Worm (Caenorhabditis elegans) whole organism, L4 larva: Measurements from ENCODE around the gene Y7A5A.5.
A peak's percentile ranks its signal among the peaks of the same experiment; 100 is the strongest.

Source experiments
- F10B5.3 ChIP-seq: sonication (generic microtip); optimal IDR thresholded peaks from 2 replicates; lab custom pipeline; 2016; ENCODE audit warnings: mild to moderate bottlenecking, missing genetic modification characterization, missing compliant biosample characterization
- T20F7.1 ChIP-seq: fragments of 200-800 bp; sonication (Bioruptor generic); optimal IDR thresholded peaks from 2 replicates; lab custom pipeline; 2018; ENCODE audit warnings: mild to moderate bottlenecking, missing genetic modification characterization, missing compliant biosample characterization
- aha-1 ChIP-seq: fragments of 150-350 bp; peaks from one replicate; lab custom pipeline; 2014; ENCODE audit warnings: missing biosample characterization, missing genetic modification characterization
- ceh-28 ChIP-seq: fragments of 150-350 bp; optimal IDR thresholded peaks from 2 replicates; lab custom pipeline; 2014; ENCODE audit warnings: missing biosample characterization, missing genetic modification reagents, missing genetic modification characterization
- ceh-32 ChIP-seq: sonication (generic microtip); optimal IDR thresholded peaks from 2 replicates; lab custom pipeline; 2016; ENCODE audit warnings: mild to moderate bottlenecking, missing genetic modification characterization, missing compliant biosample characterization; ENCODE audit not compliant: poor library complexity
- ces-1 ChIP-seq: fragments of 150-350 bp; sonication (generic microtip); optimal IDR thresholded peaks from 4 replicates; lab custom pipeline; 2014; ENCODE audit warnings: missing biosample characterization, missing genetic modification reagents, missing genetic modification characterization
- daf-16 ChIP-seq, 3 experiments: sonication (generic microtip); optimal IDR thresholded peaks; 2 replicates each; lab custom pipeline; 2016 to 2017; ENCODE audit warnings: missing genetic modification characterization in 3 of 3, missing genetic modification reagents in 3 of 3, mild to moderate bottlenecking in 2 of 3, missing compliant biosample characterization in 2 of 3, missing biosample characterization in 1 of 3, moderate library complexity in 1 of 3
- dmd-8 ChIP-seq: fragments of 200-800 bp; sonication (Bioruptor generic); IDR thresholded peaks from 2 replicates; pipeline ENCODE4 v1.3.6; 2022; ENCODE audit warnings: missing genetic modification characterization, missing compliant biosample characterization
- dve-1 ChIP-seq: sonication (generic microtip); optimal IDR thresholded peaks from 2 replicates; lab custom pipeline; 2017; ENCODE audit warnings: antibody characterized with exemption, mild to moderate bottlenecking, missing genetic modification characterization, missing compliant biosample characterization; ENCODE audit not compliant: insufficient read depth
- fkh-10 ChIP-seq: fragments of 150-350 bp; optimal IDR thresholded peaks from 2 replicates; lab custom pipeline; 2014; ENCODE audit warnings: missing biosample characterization, missing genetic modification reagents, missing genetic modification characterization
- gei-8 ChIP-seq: fragments of 200-800 bp; sonication (Bioruptor generic); optimal IDR thresholded peaks from 2 replicates; lab custom pipeline; 2018; ENCODE audit warnings: mild to moderate bottlenecking, missing genetic modification characterization, missing compliant biosample characterization
- hif-1 ChIP-seq, 2 experiments: sonication (generic microtip); optimal IDR thresholded peaks; 2 replicates each; lab custom pipeline; 2016 to 2017; ENCODE audit warnings: missing compliant biosample characterization in 2 of 2, missing genetic modification characterization in 2 of 2, missing genetic modification reagents in 2 of 2, missing genotype in 2 of 2, mild to moderate bottlenecking in 1 of 2
- hlh-11 ChIP-seq: fragments of 200-800 bp; sonication (Bioruptor generic); optimal IDR thresholded peaks from 2 replicates; lab custom pipeline; 2018; ENCODE audit warnings: mild to moderate bottlenecking, missing genetic modification characterization, missing compliant biosample characterization
- lim-7 ChIP-seq: fragments of 200-800 bp; sonication (Bioruptor generic); IDR thresholded peaks from 2 replicates; pipeline ENCODE4 v1.3.6; 2022; ENCODE audit warnings: missing genetic modification characterization, missing compliant biosample characterization
- lin-29 ChIP-seq: fragments of 200-800 bp; sonication (Bioruptor generic); IDR thresholded peaks from 2 replicates; pipeline ENCODE4 v1.3.6; 2022; ENCODE audit warnings: missing genetic modification reagents, missing genetic modification characterization, missing compliant biosample characterization
- mep-1 ChIP-seq: fragments of 150-350 bp; sonication (generic microtip); optimal IDR thresholded peaks from 3 replicates; lab custom pipeline; 2014; ENCODE audit warnings: missing biosample characterization, missing genetic modification characterization
- mes-2 ChIP-seq: sonication (generic microtip); optimal IDR thresholded peaks from 2 replicates; lab custom pipeline; 2016; ENCODE audit warnings: missing genotype, mild to moderate bottlenecking, missing genetic modification characterization, missing compliant biosample characterization; ENCODE audit not compliant: poor library complexity, severe bottlenecking
- mxl-2 ChIP-seq: fragments of 200-800 bp; sonication (Bioruptor generic); conservative IDR thresholded peaks from 2 replicates; pipeline ENCODE4 v1.3.6; 2022; ENCODE audit warnings: missing genetic modification reagents, missing genetic modification characterization, missing compliant biosample characterization
- mxl-3 ChIP-seq: fragments of 200-800 bp; sonication (Bioruptor generic); optimal IDR thresholded peaks from 2 replicates; lab custom pipeline; 2018; ENCODE audit warnings: mild to moderate bottlenecking, missing genetic modification characterization, missing compliant biosample characterization
- nhr-102 ChIP-seq: sonication (generic microtip); optimal IDR thresholded peaks from 2 replicates; lab custom pipeline; 2016; ENCODE audit warnings: mild to moderate bottlenecking, missing genetic modification characterization, moderate library complexity, missing compliant biosample characterization
- nhr-25 ChIP-seq: sonication (generic microtip); optimal IDR thresholded peaks from 2 replicates; lab custom pipeline; 2017; ENCODE audit warnings: missing genetic modification characterization, mild to moderate bottlenecking, missing compliant biosample characterization, antibody characterized with exemption, moderate library complexity, borderline replicate concordance; ENCODE audit not compliant: insufficient read depth
- nhr-28 ChIP-seq: fragments of 150-350 bp; optimal IDR thresholded peaks from 2 replicates; lab custom pipeline; 2014; ENCODE audit warnings: missing biosample characterization, missing genetic modification characterization
- nhr-77 ChIP-seq: fragments of 150-350 bp; optimal IDR thresholded peaks from 2 replicates; lab custom pipeline; 2014; ENCODE audit warnings: missing biosample characterization, missing genetic modification characterization
- pqm-1 ChIP-seq: sonication (generic microtip); optimal IDR thresholded peaks from 2 replicates; lab custom pipeline; 2017; ENCODE audit warnings: missing biosample characterization, missing genetic modification characterization
- rbr-2 ChIP-seq: sonication (generic microtip); optimal IDR thresholded peaks from 2 replicates; lab custom pipeline; 2016; ENCODE audit warnings: missing genotype, missing genetic modification characterization, missing compliant biosample characterization
- set-16 ChIP-seq: fragments of 200-800 bp; sonication (Bioruptor generic); IDR thresholded peaks from 2 replicates; pipeline ENCODE4 v1.3.6; 2022; ENCODE audit warnings: missing genetic modification reagents, missing genetic modification characterization, missing compliant biosample characterization
- tra-1 ChIP-seq: fragments of 200-800 bp; sonication (Bioruptor generic); IDR thresholded peaks from 2 replicates; pipeline ENCODE4 v1.3.6; 2022; ENCODE audit warnings: missing genetic modification reagents, missing genetic modification characterization, missing compliant biosample characterization
- unc-39 ChIP-seq: sonication (generic microtip); optimal IDR thresholded peaks from 2 replicates; lab custom pipeline; 2017; ENCODE audit warnings: missing biosample characterization, missing genetic modification characterization
- unc-62 ChIP-seq, 3 experiments: fragments of 150-350 bp in 1 of 3; sonication (generic microtip); optimal IDR thresholded peaks in 2 of 3; peaks in 1 of 3; 1 replicate in 1 of 3; 2 replicates in 2 of 3; lab custom pipeline; 2014 to 2017; ENCODE audit warnings: missing biosample characterization in 3 of 3, missing genetic modification characterization in 3 of 3, missing genetic modification reagents in 3 of 3, missing genotype in 1 of 3
- zip-11 ChIP-seq: fragments of 200-800 bp; sonication (Bioruptor generic); IDR thresholded peaks from 2 replicates; pipeline ENCODE4 v1.3.6; 2022; ENCODE audit warnings: missing genetic modification characterization, missing compliant biosample characterization
- zip-2 ChIP-seq: fragments of 150-350 bp; optimal IDR thresholded peaks from 2 replicates; lab custom pipeline; 2014; ENCODE audit warnings: missing biosample characterization, missing genetic modification characterization

Gene Y7A5A.5

ce11 chrX:15771411-15771810 lies 15.2 kb downstream of the Y7A5A.5 start, which contains the start of gene Y7A5A.1 (continued):
- TF ChIP-seq nhr-77 (tag; lab: Kevin White, UChicago) (no peak), rbr-2 (no peak), unc-62 (GFP tag; optimal IDR thresholded peaks at IDR 0.05 in 1 of 2; lab: Kevin White, UChicago) (peak in 1 of 2 experiments; percentile 55), unc-62 (tag; optimal IDR thresholded peaks at IDR 0.05; lab: Kevin White, UChicago) (no peak), hlh-11 (peak; percentile 20), ceh-32 (tag; lab: Kevin White, UChicago) (no peak), F10B5.3 (tag; lab: Kevin White, UChicago) (no peak), gei-8 (GFP tag; lab: Kevin White, UChicago) (no peak), tra-1 (GFP tag; lab: Robert Waterston, UW) (no peak), nhr-25 (tag; lab: Kevin White, UChicago) (no peak), fkh-10 (GFP tag; lab: Kevin White, UChicago) (no peak), zip-2 (tag; lab: Kevin White, UChicago) (no peak), mes-2 (tag; lab: Kevin White, UChicago) (peak; percentile 21), mep-1 (tag; lab: Kevin White, UChicago) (no peak), aha-1 (tag; lab: Kevin White, UChicago) (peak; percentile 26), mxl-2 (GFP tag; lab: Robert Waterston, UW) (no peak), dmd-8 (GFP tag; lab: Robert Waterston, UW) (no peak), zip-11 (GFP tag; lab: Robert Waterston, UW) (no peak), hif-1 (tag; optimal IDR thresholded peaks at IDR 0.05; lab: Kevin White, UChicago) (no peak), nhr-28 (peak; percentile 43), mxl-3 (GFP tag; lab: Kevin White, UChicago) (no peak), pqm-1 (peak; percentile 61), nhr-102 (tag; lab: Kevin White, UChicago) (no peak)

DNA sequence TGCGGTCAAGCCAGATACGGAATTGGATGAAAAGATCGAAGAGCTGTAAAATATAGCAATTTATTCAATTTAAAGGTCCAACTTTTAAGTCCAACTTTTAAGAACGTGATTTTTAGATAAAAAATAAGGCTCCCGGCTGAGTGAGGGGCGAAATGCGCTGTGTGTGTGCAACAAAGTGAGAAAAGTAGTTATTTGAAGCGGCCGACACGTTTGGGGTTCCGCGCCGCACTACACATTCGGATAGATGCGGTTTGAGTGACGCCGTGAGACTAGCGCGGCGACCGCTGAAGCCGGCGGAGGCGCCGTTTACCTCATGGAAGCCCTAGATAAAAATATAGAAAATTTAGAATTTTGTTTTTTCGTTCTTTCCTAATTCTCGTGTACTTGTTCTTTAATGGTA lies 15.8 kb downstream of the Y7A5A.5 start:
- no peak for TF ChIP-seq daf-16 (GFP tag; optimal IDR thresholded peaks at IDR 0.05; lab: Kevin White, UChicago)
- TF ChIP-seq daf-16 (tag; optimal IDR thresholded peaks at IDR 0.05; lab: Kevin White, UChicago): no peak
- TF ChIP-seq set-16 (GFP tag; lab: Robert Waterston, UW): peak; percentile 37; the same call in 1 of the 2 replicates
- TF ChIP-seq, all 104 proteins: peak for 1

ce11 chrX:15769895-15770559 lies 16.6 kb downstream of the Y7A5A.5 start:
- no peak for TF ChIP-seq unc-62 (GFP tag; optimal IDR thresholded peaks at IDR 0.05 in 1 of 2; lab: Kevin White, UChicago)
- TF ChIP-seq unc-62 (tag; optimal IDR thresholded peaks at IDR 0.05; lab: Kevin White, UChicago): no peak
- TF ChIP-seq lim-7 (GFP tag; lab: Robert Waterston, UW): no peak
- peak; percentile 14 for TF ChIP-seq nhr-28
- no peak for TF ChIP-seq ceh-32 (tag; lab: Kevin White, UChicago)
- peak; percentile 18 for TF ChIP-seq dve-1
- no peak for TF ChIP-seq ces-1 (GFP tag; lab: Kevin White, UChicago)
- no peak for TF ChIP-seq lin-29 (GFP tag; lab: Robert Waterston, UW)
- peak; percentile 49 for TF ChIP-seq pqm-1
- no peak for TF ChIP-seq daf-16 (GFP tag; optimal IDR thresholded peaks at IDR 0.05; lab: Kevin White, UChicago)
- peak; percentile 59 for TF ChIP-seq daf-16 (tag; optimal IDR thresholded peaks at IDR 0.05; lab: Kevin White, UChicago)
- TF ChIP-seq nhr-77 (tag; lab: Kevin White, UChicago): peak; percentile 24

DNA sequence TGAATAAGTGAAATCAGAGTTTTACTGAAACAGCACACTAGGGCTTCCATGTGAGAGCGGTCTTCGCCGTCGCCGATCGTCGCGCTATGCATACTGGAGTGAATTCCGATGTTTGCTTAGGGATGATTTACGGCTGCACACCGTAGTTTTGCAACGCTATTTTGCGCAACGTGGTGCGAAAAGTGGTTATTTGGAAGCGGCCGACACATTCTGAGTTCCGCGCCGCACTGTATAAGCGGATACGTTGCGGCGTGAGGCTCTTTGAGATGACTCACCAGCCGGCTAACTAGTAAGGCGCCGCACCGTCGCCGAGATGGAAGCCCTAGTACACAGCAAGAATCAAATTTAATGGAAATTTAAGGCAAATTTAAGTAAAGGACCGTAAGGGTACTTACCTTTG lies 18.1 kb downstream of the Y7A5A.5 start:
- TF ChIP-seq daf-16 (GFP tag; optimal IDR thresholded peaks at IDR 0.05; lab: Kevin White, UChicago) (no peak), daf-16 (tag; optimal IDR thresholded peaks at IDR 0.05; lab: Kevin White, UChicago) (no peak), T20F7.1 (no peak), hlh-11 (no peak), aha-1 (tag; lab: Kevin White, UChicago) (peak; percentile 26), ceh-28 (tag; lab: Kevin White, UChicago) (no peak), unc-39 (no peak)
- TF ChIP-seq, all 104 proteins: peak for 1
